Worm (Caenorhabditis elegans) whole organism, young adult: ENCODE measurements around the gene fbxb-74.
A peak's percentile ranks its signal among the peaks of the same experiment; 100 is the strongest.

Source experiments
- C17E4.6 ChIP-seq: fragments of 200-800 bp; sonication (Bioruptor generic); IDR thresholded peaks from 2 replicates; pipeline ENCODE4 v1.3.6; 2022; ENCODE audit warnings: missing genetic modification reagents, missing genetic modification characterization, missing compliant biosample characterization
- F10E7.11 ChIP-seq: sonication (generic microtip); optimal IDR thresholded peaks from 2 replicates; lab custom pipeline; 2017; ENCODE audit warnings: mild to moderate bottlenecking, missing genetic modification characterization, moderate library complexity, missing compliant biosample characterization
- F22D6.2 ChIP-seq: sonication (generic microtip); optimal IDR thresholded peaks from 2 replicates; lab custom pipeline; 2016; ENCODE audit warnings: mild to moderate bottlenecking, missing genetic modification characterization, missing compliant biosample characterization
- F23B12.7 ChIP-seq: sonication (generic microtip); optimal IDR thresholded peaks from 2 replicates; lab custom pipeline; 2017; ENCODE audit warnings: missing genetic modification characterization, mild to moderate bottlenecking, missing compliant biosample characterization, antibody characterized with exemption, moderate library complexity; ENCODE audit not compliant: insufficient read depth
- F39B2.1 ChIP-seq: fragments of 200-800 bp; sonication (Bioruptor generic); IDR thresholded peaks from 2 replicates; pipeline ENCODE4 v1.3.6; 2022; ENCODE audit warnings: missing genetic modification reagents, missing genetic modification characterization, missing compliant biosample characterization
- F49E8.2 ChIP-seq: sonication (generic microtip); optimal IDR thresholded peaks from 3 replicates; lab custom pipeline; 2017; ENCODE audit warnings: missing genetic modification characterization, mild to moderate bottlenecking, missing compliant biosample characterization, antibody characterized with exemption, moderate library complexity; ENCODE audit not compliant: insufficient read depth
- F57C9.4 ChIP-seq: sonication (generic microtip); optimal IDR thresholded peaks from 2 replicates; lab custom pipeline; 2017; ENCODE audit warnings: mild to moderate bottlenecking, missing genetic modification characterization, missing compliant biosample characterization
- K12H6.12 ChIP-seq: fragments of 200-800 bp; sonication (Bioruptor generic); optimal IDR thresholded peaks from 2 replicates; lab custom pipeline; 2018; ENCODE audit warnings: mild to moderate bottlenecking, missing genetic modification characterization, missing compliant biosample characterization
- Y67H2A.10 ChIP-seq: fragments of 200-800 bp; sonication (Bioruptor generic); conservative IDR thresholded peaks from 2 replicates; pipeline ENCODE4 v1.3.6; 2022; ENCODE audit warnings: missing genetic modification reagents, missing genetic modification characterization, missing compliant biosample characterization
- Y95B8A.8 ChIP-seq: fragments of 200-800 bp; sonication (Bioruptor generic); IDR thresholded peaks from 2 replicates; pipeline ENCODE4 v1.3.6; 2022; ENCODE audit warnings: missing genetic modification reagents, missing genetic modification characterization, missing compliant biosample characterization
- athp-1 ChIP-seq: sonication (generic microtip); optimal IDR thresholded peaks from 2 replicates; lab custom pipeline; 2017; ENCODE audit warnings: mild to moderate bottlenecking, missing genetic modification characterization, missing compliant biosample characterization
- ceh-79 ChIP-seq: sonication (generic microtip); optimal IDR thresholded peaks from 2 replicates; lab custom pipeline; 2017; ENCODE audit warnings: mild to moderate bottlenecking, missing genetic modification characterization, missing compliant biosample characterization
- chd-7 ChIP-seq: sonication (generic microtip); optimal IDR thresholded peaks from 2 replicates; lab custom pipeline; 2016; ENCODE audit warnings: mild to moderate bottlenecking, missing genetic modification characterization, moderate library complexity, missing compliant biosample characterization
- egrh-3 ChIP-seq: fragments of 200-800 bp; sonication (Bioruptor generic); IDR thresholded peaks from 2 replicates; pipeline ENCODE4 v1.3.6; 2022; ENCODE audit warnings: missing genetic modification reagents, missing genetic modification characterization, missing compliant biosample characterization
- ekl-4 ChIP-seq: fragments of 200-800 bp; sonication (Bioruptor generic); IDR thresholded peaks from 2 replicates; pipeline ENCODE4 v1.3.6; 2022; ENCODE audit warnings: missing genetic modification reagents, missing genetic modification characterization, missing compliant biosample characterization
- lag-1 ChIP-seq: fragments of 200-800 bp; sonication (Bioruptor generic); IDR thresholded peaks from 2 replicates; pipeline ENCODE4 v1.3.6; 2022; ENCODE audit warnings: missing genetic modification reagents, missing genetic modification characterization, missing compliant biosample characterization
- lin-26 ChIP-seq: fragments of 200-800 bp; sonication (Bioruptor generic); IDR thresholded peaks from 2 replicates; pipeline ENCODE4 v1.3.6; 2022; ENCODE audit warnings: missing genetic modification reagents, missing genetic modification characterization, missing compliant biosample characterization
- lin-54 ChIP-seq: fragments of 200-800 bp; sonication (Bioruptor generic); optimal IDR thresholded peaks from 2 replicates; lab custom pipeline; 2018; ENCODE audit warnings: mild to moderate bottlenecking, missing genetic modification characterization, missing compliant biosample characterization
- madf-3 ChIP-seq: fragments of 200-800 bp; sonication (Bioruptor generic); IDR thresholded peaks from 2 replicates; pipeline ENCODE4 v1.3.6; 2022; ENCODE audit warnings: missing genetic modification reagents, missing genetic modification characterization, missing compliant biosample characterization
- madf-8 ChIP-seq: fragments of 200-800 bp; sonication (Bioruptor generic); conservative IDR thresholded peaks from 2 replicates; pipeline ENCODE4 v1.3.6; 2022; ENCODE audit warnings: missing genetic modification reagents, missing genetic modification characterization, missing compliant biosample characterization
- nfya-2 ChIP-seq: fragments of 200-800 bp; sonication (Bioruptor generic); IDR thresholded peaks from 2 replicates; pipeline ENCODE4 v1.3.6; 2022; ENCODE audit warnings: missing genetic modification reagents, missing genetic modification characterization, missing compliant biosample characterization
- nhr-27 ChIP-seq: fragments of 200-800 bp; sonication (Bioruptor generic); optimal IDR thresholded peaks from 2 replicates; lab custom pipeline; 2018; ENCODE audit warnings: mild to moderate bottlenecking, missing genetic modification characterization, moderate library complexity, missing compliant biosample characterization
- nhr-80 ChIP-seq: sonication (generic microtip); optimal IDR thresholded peaks from 2 replicates; lab custom pipeline; 2016; ENCODE audit warnings: missing genetic modification characterization, missing compliant biosample characterization
- snpc-4 ChIP-seq, 5 experiments: fragments of 150-350 bp in 1 of 5; sonication (generic microtip) in 4 of 5; optimal IDR thresholded peaks; 2 replicates each; lab custom pipeline; 2014 to 2018; ENCODE audit warnings: missing genetic modification characterization in 5 of 5, missing biosample characterization in 3 of 5, antibody characterized with exemption in 2 of 5, mild to moderate bottlenecking in 2 of 5, missing compliant biosample characterization in 2 of 5, missing genotype in 2 of 5, moderate library complexity in 2 of 5, missing genetic modification reagents in 1 of 5
- somi-1 ChIP-seq: fragments of 200-800 bp; sonication (Bioruptor generic); optimal IDR thresholded peaks from 2 replicates; lab custom pipeline; 2018; ENCODE audit warnings: mild to moderate bottlenecking, missing genetic modification characterization, missing compliant biosample characterization
- unc-62 ChIP-seq: fragments of 150-350 bp; optimal IDR thresholded peaks from 2 replicates; lab custom pipeline; 2014; ENCODE audit warnings: missing biosample characterization, missing genetic modification reagents, missing genetic modification characterization
- zim-3 ChIP-seq: sonication (generic microtip); optimal IDR thresholded peaks from 2 replicates; lab custom pipeline; 2017; ENCODE audit warnings: mild to moderate bottlenecking, missing genetic modification characterization, moderate library complexity, missing compliant biosample characterization
- ztf-18 ChIP-seq: sonication (generic microtip); optimal IDR thresholded peaks from 2 replicates; lab custom pipeline; 2016; ENCODE audit warnings: missing genotype, mild to moderate bottlenecking, missing genetic modification characterization, missing compliant biosample characterization
- ztf-26 ChIP-seq: sonication (generic microtip); optimal IDR thresholded peaks from 2 replicates; lab custom pipeline; 2017; ENCODE audit warnings: missing genetic modification characterization, missing compliant biosample characterization
- ztf-28 ChIP-seq: fragments of 200-800 bp; sonication (Bioruptor generic); IDR thresholded peaks from 2 replicates; pipeline ENCODE4 v1.3.6; 2022; ENCODE audit warnings: missing genetic modification reagents, missing genetic modification characterization, missing compliant biosample characterization
- ztf-6 ChIP-seq: fragments of 200-800 bp; sonication (Bioruptor generic); IDR thresholded peaks from 2 replicates; pipeline ENCODE4 v1.3.6; 2022; ENCODE audit warnings: missing genetic modification reagents, missing genetic modification characterization, missing compliant biosample characterization

The fbxb-74 gene

DNA sequence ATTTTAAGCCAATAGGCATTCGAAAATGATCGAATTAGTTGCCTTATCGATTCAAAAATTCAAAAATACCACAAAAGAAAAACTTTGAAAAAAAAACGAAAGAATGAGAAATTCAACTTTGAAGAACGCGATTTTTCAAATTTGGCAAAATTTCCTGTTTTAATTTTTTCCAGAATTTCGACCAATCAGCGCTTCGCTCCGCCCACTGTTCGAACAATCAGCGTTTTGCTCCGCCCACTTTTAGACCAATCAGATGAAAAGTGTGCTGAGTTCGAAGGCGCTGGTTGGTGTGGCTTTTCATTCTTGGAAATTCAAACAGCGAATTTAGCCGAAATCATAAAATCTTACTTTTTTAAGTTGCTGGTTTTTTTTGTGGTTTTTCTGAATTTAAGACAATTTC is 41.5 kb downstream of the fbxb-74 start:
- no peak for TF ChIP-seq lin-54 (GFP tag; lab: Kevin White, UChicago)
- TF ChIP-seq F22D6.2 (tag; lab: Kevin White, UChicago): no peak
- no peak for TF ChIP-seq snpc-4 (GFP tag; optimal IDR thresholded peaks at IDR 0.05; lab: Kevin White, UChicago)
- TF ChIP-seq snpc-4 (tag; optimal IDR thresholded peaks at IDR 0.05; lab: Kevin White, UChicago): no peak
- TF ChIP-seq nhr-27 (tag; lab: Kevin White, UChicago): no peak
- TF ChIP-seq ztf-6 (GFP tag; lab: Robert Waterston, UW): no peak
- TF ChIP-seq, all 124 proteins: peak for 0

DNA sequence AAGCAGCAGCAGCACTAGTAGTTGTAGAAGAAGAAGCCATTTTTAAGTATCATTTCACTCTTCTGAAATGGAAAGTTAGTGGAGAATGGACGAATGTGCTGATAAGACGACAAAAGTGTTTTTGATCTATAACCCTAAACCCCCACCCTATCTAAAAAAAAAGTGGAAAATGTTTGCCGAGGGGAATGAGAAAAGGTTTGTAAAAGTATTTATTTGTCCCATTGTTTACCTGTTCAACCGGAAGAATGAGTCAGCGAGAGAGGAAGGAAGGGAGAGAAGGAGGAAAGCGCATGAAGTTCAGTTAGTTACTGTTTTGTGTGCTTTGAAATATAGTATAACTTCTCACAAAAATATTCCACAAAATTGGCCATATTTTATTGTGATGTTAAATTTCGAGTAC is 42.0 kb downstream of the fbxb-74 start:
- TF ChIP-seq somi-1: no peak
- TF ChIP-seq nhr-80 (tag; lab: Kevin White, UChicago): peak; percentile 25

ce11 chrIV:4396052-4396821 is 42.9 kb downstream of the fbxb-74 start:
- no peak for TF ChIP-seq nhr-80 (tag; lab: Kevin White, UChicago)
- TF ChIP-seq Y67H2A.10: no peak
- no peak for TF ChIP-seq F57C9.4 (tag; lab: Kevin White, UChicago)
- no peak for TF ChIP-seq athp-1 (tag; lab: Kevin White, UChicago)
- no peak for TF ChIP-seq madf-8
- no peak for TF ChIP-seq F39B2.1 (GFP tag; lab: Robert Waterston, UW)
- no peak for TF ChIP-seq ekl-4 (GFP tag; lab: Robert Waterston, UW)
- TF ChIP-seq egrh-3 (GFP tag; lab: Robert Waterston, UW): peak; percentile 25; the same call in 1 of the 2 replicates
- no peak for TF ChIP-seq Y95B8A.8 (GFP tag; lab: Robert Waterston, UW)
- no peak for TF ChIP-seq F10E7.11 (tag; lab: Kevin White, UChicago)
- TF ChIP-seq nfya-2: no peak
- TF ChIP-seq ztf-26: no peak
- 0 out of 2 replicates have a peak, but pooled peaks have one; percentile 8 for TF ChIP-seq madf-3 (GFP tag; lab: Robert Waterston, UW)
- TF ChIP-seq lin-26 (GFP tag; lab: Robert Waterston, UW): 0 out of 2 replicates have a peak, but pooled peaks have one; percentile 11
- no peak for TF ChIP-seq F23B12.7
- peak; percentile 2 for TF ChIP-seq somi-1

DNA sequence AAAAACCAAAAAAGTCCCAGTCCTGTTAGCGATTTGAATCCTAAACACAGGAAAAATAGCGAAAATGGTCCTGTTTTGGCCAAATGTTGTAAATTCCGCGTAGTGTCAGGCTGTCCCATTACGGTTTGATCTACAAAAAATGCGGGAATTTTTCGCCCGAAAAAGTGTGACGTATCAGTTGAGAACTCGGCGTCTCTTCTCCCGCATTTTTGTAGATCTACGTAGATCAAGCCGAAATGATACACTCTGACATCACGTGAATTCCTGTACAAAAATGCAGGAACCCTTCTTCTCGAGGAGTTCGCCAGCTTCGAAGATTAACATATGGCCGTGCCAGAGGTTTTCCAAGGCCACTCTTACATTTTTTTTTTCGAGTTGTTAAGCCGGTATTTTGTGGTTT is 43.5 kb downstream of the fbxb-74 start:
- TF ChIP-seq F49E8.2 (tag; lab: Kevin White, UChicago): no peak
- no peak for TF ChIP-seq egrh-3 (GFP tag; lab: Robert Waterston, UW)
- TF ChIP-seq chd-7 (tag; lab: Kevin White, UChicago): no peak
- TF ChIP-seq ztf-28 (GFP tag; lab: Robert Waterston, UW): no peak
- no peak for TF ChIP-seq unc-62 (GFP tag; lab: Kevin White, UChicago)
- no peak for TF ChIP-seq lag-1 (GFP tag; lab: Robert Waterston, UW)
- TF ChIP-seq K12H6.12: no peak
- TF ChIP-seq C17E4.6 (GFP tag; lab: Robert Waterston, UW): no peak
- no peak for TF ChIP-seq zim-3 (tag; lab: Kevin White, UChicago)
- TF ChIP-seq ztf-18 (tag; lab: Kevin White, UChicago): no peak
- TF ChIP-seq ceh-79: no peak
